Fruit fly (Drosophila melanogaster): ENCODE measurements around the gene CG10654.

The CG10654 gene

dm6 chr3L:12503865-12504650 is 3.6 kb downstream of the CG10654 start, which contains the start of the genes CG10646 and vih (continued):
- TF ChIP-seq Dll (GFP tag; IDR thresholded peaks at IDR 0.05; ENCODE audit: partially characterized antibody) (no peak), CG2116 (GFP tag; optimal IDR thresholded peaks at IDR 0.05) (peak; percentile 99), vfl (GFP tag; optimal IDR thresholded peaks at IDR 0.05) (no peak), corto (GFP tag; optimal IDR thresholded peaks at IDR 0.05) (no peak), ftz-f1 (GFP tag; optimal IDR thresholded peaks at IDR 0.05) (peak; percentile 25), CG4328 (GFP tag; optimal IDR thresholded peaks at IDR 0.05) (peak; percentile 51), h (optimal IDR thresholded peaks at IDR 0.05) (no peak), Chrac-16 (GFP tag; optimal IDR thresholded peaks at IDR 0.05) (peak; percentile 40), gem (tag; optimal IDR thresholded peaks at IDR 0.05) (no peak), dmrt99B (tag; optimal IDR thresholded peaks at IDR 0.05) (peak; percentile 14), Lhr (GFP tag; optimal IDR thresholded peaks at IDR 0.05) (peak; percentile 37), nmo (GFP tag; optimal IDR thresholded peaks at IDR 0.05) (peak; percentile 63), Neu2 (GFP tag; optimal IDR thresholded peaks at IDR 0.05; ENCODE audit: borderline replicate concordance) (no peak), CG18764 (GFP tag; optimal IDR thresholded peaks at IDR 0.05) (no peak), CG12155 (GFP tag; optimal IDR thresholded peaks at IDR 0.05) (peak; percentile 63), cato (GFP tag; optimal IDR thresholded peaks at IDR 0.05; ENCODE audit: borderline replicate concordance) (no peak), CG7556 (GFP tag; optimal IDR thresholded peaks at IDR 0.05) (peak; percentile 40), ase (GFP tag; IDR thresholded peaks at IDR 0.05) (no peak), CG3847 (GFP tag; IDR thresholded peaks at IDR 0.05) (0 out of 2 replicates have a peak, but pooled peaks have one; percentile 33), ssp (GFP tag; IDR thresholded peaks at IDR 0.05) (no peak), Blimp-1 (GFP tag; optimal IDR thresholded peaks at IDR 0.05) (no peak), CG8388 (GFP tag; optimal IDR thresholded peaks at IDR 0.05) (peak; percentile 26), Atf6 (GFP tag; IDR thresholded peaks at IDR 0.05) (no peak), bab2 (GFP tag; optimal IDR thresholded peaks at IDR 0.05) (no peak), kah (GFP tag; optimal IDR thresholded peaks at IDR 0.05) (no peak), sc (optimal IDR thresholded peaks at IDR 0.05) (no peak), sc (GFP tag; optimal IDR thresholded peaks at IDR 0.05) (no peak), CG43689 (GFP tag; IDR thresholded peaks at IDR 0.05) (no peak), HmgD (GFP tag; optimal IDR thresholded peaks at IDR 0.05) (no peak), crp (GFP tag; optimal IDR thresholded peaks at IDR 0.05) (peak in 1 of 2 experiments; percentile 33), HmgZ (tag; optimal IDR thresholded peaks at IDR 0.05) (peak; percentile 28), CG12299 (tag; optimal IDR thresholded peaks at IDR 0.05) (no peak), amos (GFP tag; IDR thresholded peaks at IDR 0.05; ENCODE audit: partially characterized antibody) (no peak; the same call in 1 of the 2 replicates), CG15011 (GFP tag; optimal IDR thresholded peaks at IDR 0.05) (no peak), Dip3 (GFP tag; optimal IDR thresholded peaks at IDR 0.05) (no peak), CG14050 (GFP tag; IDR thresholded peaks at IDR 0.05) (no peak), CG6683 (GFP tag; optimal IDR thresholded peaks at IDR 0.05) (no peak), CG9932 (GFP tag; IDR thresholded peaks at IDR 0.05) (0 out of 2 replicates have a peak, but pooled peaks have one; percentile 46), zen (tag; optimal IDR thresholded peaks at IDR 0.05) (peak; percentile 43), CG10267 (tag; optimal IDR thresholded peaks at IDR 0.05) (peak; percentile 91), wek (GFP tag; optimal IDR thresholded peaks at IDR 0.05) (no peak), Dbx (GFP tag; IDR thresholded peaks at IDR 0.05) (0 out of 3 replicates have a peak, but pooled peaks have one; percentile 37), CG7987 (GFP tag; optimal IDR thresholded peaks at IDR 0.05) (no peak), nau (GFP tag; optimal IDR thresholded peaks at IDR 0.05) (no peak), Oaz (GFP tag; IDR thresholded peaks at IDR 0.05) (no peak), H2.0 (GFP tag; IDR thresholded peaks at IDR 0.05) (peak; percentile 31; the same call in 1 of the 2 replicates), CG13287 (GFP tag; IDR thresholded peaks at IDR 0.05; ENCODE audit: partially characterized antibody) (peak; percentile 40; the same call in 1 of the 2 replicates), stc (GFP tag; IDR thresholded peaks at IDR 0.05) (no peak; the same call in 1 of the 2 replicates), TFAM (GFP tag; optimal IDR thresholded peaks at IDR 0.05) (no peak)
